Worm (Caenorhabditis elegans): Measurements from ENCODE around the gene F41F3.8.

DNA sequence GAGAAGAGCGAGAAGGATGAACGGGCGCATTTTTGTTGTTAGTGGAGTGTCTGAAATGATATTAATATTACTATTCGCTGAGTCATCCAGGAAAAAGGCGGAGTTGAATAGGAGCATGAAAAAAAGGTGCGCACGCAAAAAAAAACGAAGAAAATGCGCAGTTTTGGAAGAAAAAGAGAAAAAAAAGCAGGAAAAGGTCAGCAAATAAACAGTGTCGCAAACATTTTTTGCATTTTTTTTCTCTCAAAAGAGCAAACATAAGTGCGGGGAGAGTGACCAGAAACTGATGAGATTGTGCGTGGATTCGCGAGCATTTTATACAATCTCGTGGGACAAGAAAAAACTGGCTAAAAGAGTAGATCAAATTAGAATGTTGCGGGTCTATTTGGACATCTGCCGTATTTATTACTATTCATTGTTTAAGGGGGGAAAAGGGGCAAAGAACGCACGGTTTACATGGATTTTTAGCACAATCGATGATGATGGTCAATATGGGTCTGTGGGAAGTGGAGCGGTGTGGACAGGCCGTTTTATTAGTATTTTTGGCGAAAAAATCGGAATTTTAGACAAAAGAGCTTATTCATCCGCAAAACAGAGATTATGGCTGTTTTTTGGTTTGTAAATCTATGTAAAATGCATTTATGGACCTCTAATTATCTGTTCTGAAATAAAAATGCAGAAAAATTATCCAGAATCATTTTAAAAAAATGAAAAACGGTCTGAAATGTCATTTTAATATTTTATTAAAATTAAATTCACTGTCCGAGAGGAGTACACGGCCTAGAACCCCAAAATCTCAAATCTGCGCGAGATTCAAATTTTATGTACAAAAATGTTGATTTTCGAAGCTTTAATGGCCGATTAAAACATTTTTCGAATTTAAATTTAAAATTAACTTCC lies 44.0 kb downstream of the F41F3.8 start, which contains the start of gene cpg-8:
- TF ChIP-seq ahr-1 (tag; optimal IDR thresholded peaks at IDR 0.05), result no peak
- no peak for TF ChIP-seq ama-1 (optimal IDR thresholded peaks at IDR 0.05)
- TF ChIP-seq fkh-10 (GFP tag; optimal IDR thresholded peaks at IDR 0.05), result no peak

Data from whole organism, late embryonic.